Worm (Caenorhabditis elegans): Measurements from ENCODE around the gene pdf-1.

DNA sequence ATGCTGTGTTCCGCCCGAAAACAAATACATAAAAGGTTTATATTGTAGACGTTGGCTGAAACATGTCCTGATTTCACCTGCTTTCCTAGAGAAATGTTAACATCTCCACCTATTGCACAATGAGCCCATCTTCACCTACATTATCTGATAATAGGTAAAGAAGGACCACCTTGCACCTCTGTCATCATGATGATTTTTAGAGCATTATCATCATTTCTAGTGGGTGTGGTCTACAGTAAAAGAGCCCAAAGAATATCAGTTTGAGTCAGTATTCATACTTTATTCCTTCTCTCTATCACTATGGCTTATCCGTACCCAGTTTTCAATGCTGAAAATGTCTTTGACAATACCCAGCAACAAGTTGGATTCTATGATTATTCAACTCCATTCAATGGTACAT, 28.1 kb downstream of the pdf-1 start, which contains the start of gene med-2:
- TF ChIP-seq unc-86 (tag; optimal IDR thresholded peaks at IDR 0.05) (no peak), pha-4 (tag; optimal IDR thresholded peaks at IDR 0.05) (no peak)
